Worm (Caenorhabditis elegans): ENCODE data around the gene F54F7.9.

- TF ChIP-seq unc-62 (GFP tag; optimal IDR thresholded peaks at IDR 0.05) (no peak), ztf-11 (tag; optimal IDR thresholded peaks at IDR 0.05) (no peak), pha-4 (tag; optimal IDR thresholded peaks at IDR 0.05) (no peak), nhr-76 (tag; optimal IDR thresholded peaks at IDR 0.05) (no peak), elt-2 (tag; optimal IDR thresholded peaks at IDR 0.05) (no peak), hmg-11 (tag; optimal IDR thresholded peaks at IDR 0.05) (no peak), nhr-11 (tag; optimal IDR thresholded peaks at IDR 0.05) (no peak), mdl-1 (tag; optimal IDR thresholded peaks at IDR 0.05) (no peak), sea-2 (GFP tag; optimal IDR thresholded peaks at IDR 0.05) (no peak), nhr-25 (tag; optimal IDR thresholded peaks at IDR 0.05) (no peak), nhr-237 (tag; optimal IDR thresholded peaks at IDR 0.05) (no peak)
Measured at ce11 chrX:11869260-11869659, 20.7 kb upstream of the F54F7.9 start, which contains the start of gene dot-1.2.
